Fruit fly (Drosophila melanogaster) whole organism, embryonic: Measurements from ENCODE around the gene Mtch.
A peak's percentile ranks its signal among the peaks of the same experiment; 100 is the strongest.

Experiments
- CG11560 ChIP-seq: fragments of 200-800 bp; sonication (Bioruptor generic); IDR thresholded peaks from 3 replicates; pipeline ENCODE4 v1.3.6; 2022; ENCODE audit warnings: missing biosample characterization, missing genetic modification characterization
- CG14667 ChIP-seq: fragments of 200-800 bp; sonication (Bioruptor generic); IDR thresholded peaks from 2 replicates; pipeline ENCODE4 v1.3.6; 2022; ENCODE audit warnings: missing biosample characterization, missing genetic modification characterization
- CG15479 ChIP-seq: fragments of 200-800 bp; sonication (Bioruptor generic); optimal IDR thresholded peaks from 3 replicates; lab custom pipeline; 2019; ENCODE audit warnings: missing biosample characterization, mild to moderate bottlenecking, missing genetic modification characterization, moderate library complexity
- CG1647 ChIP-seq: fragments of 200-800 bp; sonication (Bioruptor generic); optimal IDR thresholded peaks from 3 replicates; lab custom pipeline; 2016; ENCODE audit warnings: missing biosample characterization, missing genetic modification characterization
- CG16779 ChIP-seq: fragments of 200-800 bp; sonication (Bioruptor generic); IDR thresholded peaks from 2 replicates; pipeline ENCODE4 v1.3.6; 2022; ENCODE audit warnings: missing biosample characterization, missing genetic modification characterization
- CG2889 ChIP-seq: fragments of 200-800 bp; sonication (Bioruptor generic); IDR thresholded peaks from 3 replicates; pipeline ENCODE4 v1.3.6; 2022; ENCODE audit warnings: missing biosample characterization, missing genetic modification characterization
- CG3726 ChIP-seq: fragments of 200-800 bp; sonication (Bioruptor generic); IDR thresholded peaks from 3 replicates; pipeline ENCODE4, ENCODE4 v1.3.6; 2022; ENCODE audit warnings: missing biosample characterization, missing genetic modification characterization
- CG3838 ChIP-seq: fragments of 200-800 bp; sonication (Bioruptor generic); optimal IDR thresholded peaks from 3 replicates; lab custom pipeline; 2016; ENCODE audit warnings: missing biosample characterization, missing genetic modification characterization
- CG3847 ChIP-seq: fragments of 200-800 bp; sonication (Bioruptor generic); IDR thresholded peaks from 2 replicates; pipeline ENCODE4 v1.3.6; 2022; ENCODE audit warnings: missing biosample characterization, missing genetic modification characterization
- CG4282 ChIP-seq: fragments of 200-800 bp; sonication (Bioruptor generic); optimal IDR thresholded peaks from 2 replicates; lab custom pipeline; 2016; ENCODE audit warnings: missing biosample characterization, missing genetic modification characterization
- CG6689 ChIP-seq: fragments of 200-800 bp; sonication (Bioruptor generic); IDR thresholded peaks from 2 replicates; pipeline ENCODE4 v1.3.6; 2022; ENCODE audit warnings: missing biosample characterization, missing genetic modification characterization
- CG6813 ChIP-seq: fragments of 200-800 bp; sonication (Bioruptor generic); optimal IDR thresholded peaks from 2 replicates; lab custom pipeline; 2017; ENCODE audit warnings: missing biosample characterization, missing genetic modification characterization, mild to moderate bottlenecking, moderate library complexity, missing genetic modification reagents
- CG8290 ChIP-seq, 3 experiments: fragments of 200-800 bp; sonication (Bioruptor generic); optimal IDR thresholded peaks; 2 replicates each; lab custom pipeline; 2016 to 2019; ENCODE audit warnings: missing biosample characterization in 3 of 3, missing genetic modification characterization in 3 of 3, mild to moderate bottlenecking in 2 of 3, moderate library complexity in 1 of 3
- CG8765 ChIP-seq: fragments of 200-800 bp; sonication (Bioruptor generic); IDR thresholded peaks from 2 replicates; pipeline ENCODE4 v1.3.6; 2022; ENCODE audit warnings: missing biosample characterization, missing genetic modification characterization
- CG9609 ChIP-seq: fragments of 200-800 bp; sonication (Bioruptor generic); optimal IDR thresholded peaks from 3 replicates; lab custom pipeline; 2016; ENCODE audit warnings: missing biosample characterization, missing genetic modification characterization
- CG9932 ChIP-seq: fragments of 200-800 bp; sonication (Bioruptor generic); IDR thresholded peaks from 2 replicates; pipeline ENCODE4 v1.3.6; 2022; ENCODE audit warnings: missing biosample characterization, missing genetic modification characterization
- CTCF ChIP-seq: fragments of 200-800 bp; sonication (Bioruptor generic); optimal IDR thresholded peaks from 2 replicates; lab custom pipeline; 2017; ENCODE audit warnings: missing biosample characterization, mild to moderate bottlenecking, missing genetic modification characterization, moderate library complexity
- Fer2 ChIP-seq: fragments of 200-800 bp; sonication (Bioruptor generic); optimal IDR thresholded peaks from 2 replicates; lab custom pipeline; 2018; ENCODE audit warnings: missing biosample characterization, mild to moderate bottlenecking, missing genetic modification characterization, moderate library complexity
- HLH3B ChIP-seq: fragments of 200-800 bp; sonication (Bioruptor generic); IDR thresholded peaks from 2 replicates; pipeline ENCODE4 v1.3.6; 2022; ENCODE audit warnings: missing biosample characterization, missing genetic modification characterization
- Hsf ChIP-seq: fragments of 200-800 bp; sonication (Bioruptor generic); optimal IDR thresholded peaks from 3 replicates; lab custom pipeline; 2016; ENCODE audit warnings: missing biosample characterization, missing genetic modification characterization
- Lim3 ChIP-seq: fragments of 200-800 bp; sonication (Bioruptor generic); IDR thresholded peaks from 2 replicates; pipeline ENCODE4 v1.3.6; 2022; ENCODE audit warnings: missing biosample characterization, missing genetic modification characterization
- MBD-R2 ChIP-seq: fragments of 200-800 bp; sonication (Bioruptor generic); IDR thresholded peaks from 2 replicates; pipeline ENCODE4 v1.3.6; 2022; ENCODE audit warnings: missing biosample characterization, missing genetic modification characterization
- Med ChIP-seq: fragments of 200-800 bp; sonication (Bioruptor generic); peaks from one replicate; lab custom pipeline; 2016; ENCODE audit warnings: missing biosample characterization, missing genetic modification characterization, mild to moderate bottlenecking, inconsistent platforms, moderate library complexity
- Nf-YA ChIP-seq: fragments of 200-800 bp; sonication (Bioruptor generic); IDR thresholded peaks from 2 replicates; pipeline ENCODE4 v1.3.6; 2022; ENCODE audit warnings: missing biosample characterization, missing genetic modification characterization
- Opbp ChIP-seq: fragments of 200-800 bp; sonication (Bioruptor generic); IDR thresholded peaks from 3 replicates; pipeline ENCODE4 v1.3.6; 2022; ENCODE audit warnings: missing biosample characterization, missing genetic modification characterization; ENCODE audit not compliant: partially characterized antibody
- Sry-δ ChIP-seq: fragments of 200-800 bp; sonication (Bioruptor generic); optimal IDR thresholded peaks from 2 replicates; lab custom pipeline; 2016; ENCODE audit warnings: missing biosample characterization, missing genetic modification characterization
- TFAM ChIP-seq: fragments of 200-800 bp; sonication (Bioruptor generic); optimal IDR thresholded peaks from 2 replicates; lab custom pipeline; 2017; ENCODE audit warnings: missing biosample characterization, missing genetic modification characterization, inconsistent platforms
- Trl ChIP-seq, 3 experiments: fragments of >200 bp in 2 of 3; fragments of 200-800 bp in 1 of 3; sonication (Bioruptor generic) in 1 of 3; optimal IDR thresholded peaks; 2 replicates in 1 of 3; 3 replicates in 2 of 3; lab custom pipeline; 2016 to 2017; ENCODE audit warnings: missing biosample characterization in 1 of 3, missing genetic modification characterization in 1 of 3
- abd-A ChIP-seq: fragments of 200-800 bp; sonication (Bioruptor generic); optimal IDR thresholded peaks from 3 replicates; lab custom pipeline; 2019; ENCODE audit warnings: missing biosample characterization, mild to moderate bottlenecking, missing genetic modification characterization, moderate library complexity
- caup ChIP-seq: fragments of 200-800 bp; sonication (Bioruptor generic); optimal IDR thresholded peaks from 3 replicates; lab custom pipeline; 2017; ENCODE audit warnings: missing biosample characterization, mild to moderate bottlenecking, missing genetic modification characterization, moderate library complexity; ENCODE audit not compliant: severe bottlenecking
- chinmo ChIP-seq: fragments of 200-800 bp; sonication (Bioruptor generic); IDR thresholded peaks from 4 replicates; pipeline ENCODE4 v1.3.6; 2022; ENCODE audit warnings: missing biosample characterization, missing genetic modification characterization; ENCODE audit not compliant: partially characterized antibody
- chm ChIP-seq: fragments of 200-800 bp; sonication (Bioruptor generic); IDR thresholded peaks from 2 replicates; pipeline ENCODE4 v1.3.6; 2022; ENCODE audit warnings: missing biosample characterization, missing genetic modification characterization
- danr ChIP-seq: fragments of 200-800 bp; sonication (Bioruptor generic); IDR thresholded peaks from 2 replicates; pipeline ENCODE4 v1.3.6; 2022; ENCODE audit warnings: missing biosample characterization, missing genetic modification characterization
- dpn ChIP-seq, 2 experiments: fragments of 200-800 bp; sonication (Bioruptor generic); optimal IDR thresholded peaks; 3 replicates each; lab custom pipeline; 2016; ENCODE audit warnings: missing biosample characterization in 2 of 2, missing genetic modification characterization in 2 of 2
- inv ChIP-seq: fragments of 200-800 bp; sonication (Bioruptor generic); IDR thresholded peaks from 2 replicates; pipeline ENCODE4 v1.3.6; 2022; ENCODE audit warnings: missing biosample characterization, missing genetic modification characterization; ENCODE audit not compliant: partially characterized antibody
- ken ChIP-seq: fragments of 200-800 bp; sonication (Bioruptor generic); IDR thresholded peaks from 3 replicates; pipeline ENCODE4 v1.3.6; 2022; ENCODE audit warnings: missing biosample characterization, missing genetic modification characterization
- kni ChIP-seq: fragments of 200-800 bp; sonication (Bioruptor generic); optimal IDR thresholded peaks from 3 replicates; lab custom pipeline; 2017; ENCODE audit warnings: mild to moderate bottlenecking, missing biosample characterization, missing genetic modification reagents, missing genetic modification characterization
- lab ChIP-seq: fragments of 200-800 bp; sonication (Bioruptor generic); optimal IDR thresholded peaks from 3 replicates; lab custom pipeline; 2017; ENCODE audit warnings: missing biosample characterization, missing genetic modification characterization, mild to moderate bottlenecking, moderate library complexity, missing genetic modification reagents
- lola ChIP-seq, 3 experiments: fragments of >200 bp in 2 of 3; fragments of 200-800 bp in 1 of 3; sonication (Bioruptor generic) in 1 of 3; optimal IDR thresholded peaks; 2 replicates each; lab custom pipeline; 2017 to 2019; ENCODE audit warnings: missing biosample characterization in 3 of 3, missing genetic modification characterization in 3 of 3, mild to moderate bottlenecking in 1 of 3, moderate library complexity in 1 of 3
- lov ChIP-seq, 2 experiments: fragments of 200-800 bp in 1 of 2; fragments of >200 bp in 1 of 2; sonication (Bioruptor generic) in 1 of 2; IDR thresholded peaks in 1 of 2; optimal IDR thresholded peaks in 1 of 2; 2 replicates in 1 of 2; 3 replicates in 1 of 2; pipeline versions ENCODE4 v1.3.6 to Lab custom; 2017 to 2022; ENCODE audit warnings: missing biosample characterization in 1 of 2, missing genetic modification characterization in 1 of 2
- nau ChIP-seq: fragments of 200-800 bp; sonication (Bioruptor generic); optimal IDR thresholded peaks from 3 replicates; lab custom pipeline; 2017; ENCODE audit warnings: missing biosample characterization, mild to moderate bottlenecking, missing genetic modification characterization, missing genetic modification reagents
- odd ChIP-seq: fragments of 200-800 bp; sonication (Bioruptor generic); optimal IDR thresholded peaks from 2 replicates; lab custom pipeline; 2017; ENCODE audit warnings: missing biosample characterization, mild to moderate bottlenecking, missing genetic modification characterization
- sisA ChIP-seq: fragments of 200-800 bp; sonication (Bioruptor generic); IDR thresholded peaks from 2 replicates; pipeline ENCODE4 v1.3.6; 2022; ENCODE audit warnings: missing biosample characterization, missing genetic modification characterization
- toy ChIP-seq: fragments of 200-800 bp; sonication (Bioruptor generic); IDR thresholded peaks from 2 replicates; pipeline ENCODE4 v1.3.6; 2022; ENCODE audit warnings: missing biosample characterization, missing genetic modification characterization
- usp ChIP-seq: fragments of >200 bp; optimal IDR thresholded peaks from 2 replicates; lab custom pipeline; 2017; ENCODE audit warnings: missing biosample characterization, missing genetic modification characterization
- wek ChIP-seq: fragments of 200-800 bp; sonication (Bioruptor generic); optimal IDR thresholded peaks from 3 replicates; lab custom pipeline; 2018; ENCODE audit warnings: missing biosample characterization, mild to moderate bottlenecking, missing genetic modification characterization, moderate library complexity
- zfh2 ChIP-seq: fragments of 200-800 bp; sonication (Bioruptor generic); optimal IDR thresholded peaks from 2 replicates; lab custom pipeline; 2016; ENCODE audit warnings: missing biosample characterization, missing genetic modification characterization

The Mtch gene

DNA sequence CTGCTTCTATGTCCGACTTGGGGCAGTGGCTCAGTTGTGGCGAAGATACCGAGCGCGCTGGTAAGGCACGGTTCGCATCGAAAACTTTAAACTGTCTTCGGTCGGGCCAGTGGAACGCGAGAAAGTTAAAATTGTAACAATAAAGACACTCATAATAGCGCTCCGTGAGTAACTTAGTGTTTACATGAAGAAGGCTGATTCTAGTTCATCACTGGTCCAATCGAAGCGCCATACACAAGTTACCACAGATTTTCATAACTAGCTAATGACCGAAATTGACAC is 4.2 kb upstream of the Mtch start (continued):
- no peak for TF ChIP-seq CG6689 (GFP tag; lab: Robert Waterston, UW)
- peak; percentile 41 for TF ChIP-seq kni (GFP tag; lab: Kevin White, UChicago)
- TF ChIP-seq chinmo (GFP tag; lab: Robert Waterston, UW) = 0 out of 4 replicates have a peak, but pooled peaks have one; percentile 3
- TF ChIP-seq lab (GFP tag; lab: Kevin White, UChicago) = no peak
- 0 out of 2 replicates have a peak, but pooled peaks have one; percentile 45 for TF ChIP-seq chm (GFP tag; lab: Robert Waterston, UW)
- no peak for TF ChIP-seq usp (GFP tag; lab: Kevin White, UChicago)
- TF ChIP-seq odd (GFP tag; lab: Kevin White, UChicago) = no peak
- TF ChIP-seq caup (GFP tag; lab: Kevin White, UChicago) = peak; percentile 6
- TF ChIP-seq CG2889 (GFP tag; lab: Robert Waterston, UW) = no peak
- TF ChIP-seq lov (optimal IDR thresholded peaks at IDR 0.05; lab: Kevin White, UChicago) = no peak
- TF ChIP-seq lov (GFP tag; IDR thresholded peaks at IDR 0.05; lab: Robert Waterston, UW) = no peak
- TF ChIP-seq CG3838 (GFP tag; lab: Kevin White, UChicago) = no peak
- no peak for TF ChIP-seq wek (GFP tag; lab: Kevin White, UChicago)
- peak; percentile 41; the same call in 1 of the 2 replicates for TF ChIP-seq CG16779 (GFP tag; lab: Robert Waterston, UW)
- TF ChIP-seq ken (GFP tag; lab: Robert Waterston, UW) = no peak
- TF ChIP-seq CG8290 (GFP tag; optimal IDR thresholded peaks at IDR 0.05; lab: Kevin White, UChicago) = no peak
- TF ChIP-seq CG8290 (tag; optimal IDR thresholded peaks at IDR 0.05; lab: Kevin White, UChicago) = peak in 1 of 2 experiments; percentile 17
- no peak for TF ChIP-seq TFAM (GFP tag; lab: Kevin White, UChicago)
- peak in 1 of 2 experiments; percentile 27 for TF ChIP-seq Trl (optimal IDR thresholded peaks at IDR 0.05; lab: Kevin White, UChicago)
- TF ChIP-seq Trl (GFP tag; optimal IDR thresholded peaks at IDR 0.05; lab: Kevin White, UChicago) = no peak
- peak; percentile 34; the same call in 1 of the 3 replicates for TF ChIP-seq Opbp (GFP tag; lab: Robert Waterston, UW)
- no peak for TF ChIP-seq CG6813
- TF ChIP-seq Med = peak; percentile 57
- TF ChIP-seq, all 482 proteins: peak for 13

DNA sequence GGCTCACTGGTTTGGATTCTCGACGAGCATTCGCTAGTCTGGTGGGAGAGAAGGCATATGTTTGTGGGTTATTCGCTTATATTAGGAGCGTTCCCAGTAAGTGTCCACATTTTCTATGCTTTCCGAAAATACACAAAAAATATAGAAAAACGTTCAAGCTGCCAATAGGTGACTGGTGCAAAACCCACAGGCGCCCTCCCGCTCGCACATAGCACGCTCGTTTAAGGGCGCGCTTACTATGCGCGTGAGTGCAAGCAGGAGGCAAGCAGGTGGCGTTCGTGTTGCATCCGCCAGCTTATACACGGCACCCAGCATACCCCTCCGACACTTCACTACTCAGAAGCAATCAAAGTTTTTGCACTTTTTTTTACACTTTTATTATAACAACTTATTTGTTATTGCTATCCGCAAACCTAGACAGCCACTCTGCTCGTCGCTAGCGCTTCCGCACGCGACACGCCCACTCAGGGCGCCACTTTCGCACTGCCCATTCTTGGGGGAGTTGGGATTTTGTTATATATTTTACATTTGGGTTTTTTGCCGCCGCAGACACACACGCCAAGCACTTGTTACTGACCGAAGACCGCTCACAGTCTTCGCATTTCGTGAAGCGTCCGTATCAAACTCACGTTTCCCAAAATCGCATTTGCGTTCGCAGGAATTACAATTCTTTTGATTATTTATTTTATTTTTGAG is 14.8 kb downstream of the Mtch start:
- TF ChIP-seq CG15479 = no peak
- 0 out of 2 replicates have a peak, but pooled peaks have one; percentile 8 for TF ChIP-seq danr (GFP tag; lab: Robert Waterston, UW)
- peak; percentile 4 for TF ChIP-seq CG9609 (GFP tag; lab: Kevin White, UChicago)
- no peak for TF ChIP-seq CG14667 (GFP tag; lab: Robert Waterston, UW)
- 0 out of 2 replicates have a peak, but pooled peaks have one; percentile 14 for TF ChIP-seq sisA (GFP tag; lab: Robert Waterston, UW)
- TF ChIP-seq nau (GFP tag; lab: Kevin White, UChicago) = no peak
- TF ChIP-seq CG9932 = peak; percentile 44
- peak; percentile 17 for TF ChIP-seq Sry-δ
- no peak for TF ChIP-seq CG3726 (GFP tag; lab: Robert Waterston, UW)
- TF ChIP-seq Hsf (GFP tag; lab: Kevin White, UChicago) = peak; percentile 11
- TF ChIP-seq lola (GFP tag; optimal IDR thresholded peaks at IDR 0.05; lab: Kevin White, UChicago) = no peak
- peak; percentile 41; the same call in 1 of the 2 replicates for TF ChIP-seq inv
- peak; percentile 37 for TF ChIP-seq CTCF (GFP tag; lab: Kevin White, UChicago)
- no peak for TF ChIP-seq toy (GFP tag; lab: Robert Waterston, UW)
- no peak for TF ChIP-seq Fer2 (tag; lab: Kevin White, UChicago)
- no peak for TF ChIP-seq CG4282 (GFP tag; lab: Kevin White, UChicago)
- TF ChIP-seq HLH3B (GFP tag; lab: Robert Waterston, UW) = peak; percentile 34; the same call in 1 of the 2 replicates
- 0 out of 2 replicates have a peak, but pooled peaks have one; percentile 18 for TF ChIP-seq CG8765 (GFP tag; lab: Robert Waterston, UW)
- TF ChIP-seq zfh2 (GFP tag; lab: Kevin White, UChicago) = peak; percentile 25
- TF ChIP-seq Opbp (GFP tag; lab: Robert Waterston, UW) = peak; percentile 78
- peak; percentile 89 for TF ChIP-seq MBD-R2
- peak; percentile 5; the same call in 2 of the 3 replicates for TF ChIP-seq CG11560
- peak in 1 of 2 experiments; percentile 3 for TF ChIP-seq dpn (GFP tag; optimal IDR thresholded peaks at IDR 0.05; lab: Kevin White, UChicago)
- no peak for TF ChIP-seq abd-A (tag; lab: Kevin White, UChicago)
- TF ChIP-seq CG3847 (GFP tag; lab: Robert Waterston, UW) = peak; percentile 46
- TF ChIP-seq Nf-YA = peak; percentile 42; the same call in 1 of the 2 replicates
- TF ChIP-seq Lim3 = no peak
- peak; percentile 31 for TF ChIP-seq CG1647 (GFP tag; lab: Kevin White, UChicago)
